Fruit fly (Drosophila melanogaster) whole organism, embryonic: ENCODE results near the gene CG15330.
A peak's percentile ranks its signal among the peaks of the same experiment; 100 is the strongest.

Source experiments
- CG10209 ChIP-seq: fragments of 200-800 bp; sonication (Bioruptor generic); optimal IDR thresholded peaks from 3 replicates; lab custom pipeline; 2017; ENCODE audit warnings: missing biosample characterization, mild to moderate bottlenecking, missing genetic modification characterization, missing genetic modification reagents
- CG10274 ChIP-seq: fragments of 200-800 bp; sonication (Bioruptor generic); optimal IDR thresholded peaks from 3 replicates; lab custom pipeline; 2017; ENCODE audit warnings: missing biosample characterization, mild to moderate bottlenecking, missing genetic modification characterization
- CG10321 ChIP-seq: fragments of 200-800 bp; sonication (Bioruptor generic); IDR thresholded peaks from 2 replicates; pipeline ENCODE4 v1.3.6; 2022; ENCODE audit warnings: missing biosample characterization, missing genetic modification characterization
- CG10366 ChIP-seq: fragments of 200-800 bp; sonication (Bioruptor generic); IDR thresholded peaks from 2 replicates; pipeline ENCODE4 v1.3.6; 2022; ENCODE audit warnings: missing biosample characterization, missing genetic modification characterization
- CG12104 ChIP-seq: fragments of 200-800 bp; sonication (Bioruptor generic); optimal IDR thresholded peaks from 3 replicates; lab custom pipeline; 2016; ENCODE audit warnings: missing biosample characterization, missing genetic modification characterization
- CG13894 ChIP-seq: fragments of 200-800 bp; sonication (Bioruptor generic); optimal IDR thresholded peaks from 3 replicates; lab custom pipeline; 2018; ENCODE audit warnings: missing biosample characterization, mild to moderate bottlenecking, missing genetic modification characterization, moderate library complexity
- CG14441 ChIP-seq: fragments of 200-800 bp; sonication (Bioruptor generic); IDR thresholded peaks from 2 replicates; pipeline ENCODE4 v1.3.6; 2022; ENCODE audit warnings: missing biosample characterization, missing genetic modification characterization
- CG16863 ChIP-seq: fragments of 200-800 bp; sonication (Bioruptor generic); optimal IDR thresholded peaks from 3 replicates; lab custom pipeline; 2016; ENCODE audit warnings: missing biosample characterization, missing genetic modification characterization
- CG17612 ChIP-seq: fragments of 200-800 bp; sonication (Bioruptor generic); IDR thresholded peaks from 2 replicates; pipeline ENCODE4 v1.3.6; 2022; ENCODE audit warnings: missing biosample characterization, missing genetic modification characterization
- CG17829 ChIP-seq: fragments of 200-800 bp; optimal IDR thresholded peaks from 2 replicates; lab custom pipeline; 2019; ENCODE audit warnings: missing biosample characterization, mild to moderate bottlenecking, missing genetic modification characterization, moderate library complexity
- CG1832 ChIP-seq: fragments of 200-800 bp; sonication (Bioruptor generic); optimal IDR thresholded peaks from 2 replicates; lab custom pipeline; 2017; ENCODE audit warnings: missing biosample characterization, mild to moderate bottlenecking, missing genetic modification characterization, inconsistent platforms
- CG42726 ChIP-seq: fragments of 200-800 bp; sonication (Bioruptor generic); IDR thresholded peaks from 2 replicates; pipeline ENCODE4 v1.3.6; 2022; ENCODE audit warnings: missing biosample characterization, missing genetic modification characterization; ENCODE audit not compliant: partially characterized antibody
- CG7928 ChIP-seq: fragments of 200-800 bp; sonication (Bioruptor generic); optimal IDR thresholded peaks from 2 replicates; lab custom pipeline; 2017; ENCODE audit warnings: missing biosample characterization, mild to moderate bottlenecking, missing genetic modification characterization
- CG8290 ChIP-seq, 3 experiments: fragments of 200-800 bp; sonication (Bioruptor generic); optimal IDR thresholded peaks; 2 replicates each; lab custom pipeline; 2016 to 2019; ENCODE audit warnings: missing biosample characterization in 3 of 3, missing genetic modification characterization in 3 of 3, mild to moderate bottlenecking in 2 of 3, moderate library complexity in 1 of 3
- CG8359 ChIP-seq: fragments of 200-800 bp; sonication (Bioruptor generic); optimal IDR thresholded peaks from 2 replicates; lab custom pipeline; 2017; ENCODE audit warnings: missing biosample characterization, mild to moderate bottlenecking, missing genetic modification characterization, borderline replicate concordance
- CG9727 ChIP-seq: fragments of 200-800 bp; sonication (Bioruptor generic); optimal IDR thresholded peaks from 3 replicates; lab custom pipeline; 2017; ENCODE audit warnings: missing biosample characterization, mild to moderate bottlenecking, missing genetic modification characterization
- Chrac-16 ChIP-seq: fragments of 200-800 bp; sonication (Bioruptor generic); optimal IDR thresholded peaks from 3 replicates; lab custom pipeline; 2016; ENCODE audit warnings: missing biosample characterization, missing genetic modification characterization
- Dek ChIP-seq: fragments of 200-800 bp; sonication (Bioruptor generic); optimal IDR thresholded peaks from 3 replicates; lab custom pipeline; 2019; ENCODE audit warnings: missing biosample characterization, mild to moderate bottlenecking, missing genetic modification characterization, moderate library complexity
- Doc3 ChIP-seq: fragments of 200-800 bp; sonication (Bioruptor generic); IDR thresholded peaks from 3 replicates; pipeline ENCODE4 v1.3.6; 2022; ENCODE audit warnings: missing biosample characterization, missing genetic modification characterization; ENCODE audit not compliant: partially characterized antibody
- Dref ChIP-seq: fragments of 200-800 bp; sonication (Bioruptor generic); IDR thresholded peaks from 2 replicates; pipeline ENCODE4 v1.3.6; 2022; ENCODE audit warnings: missing biosample characterization, missing genetic modification characterization
- Eip74EF ChIP-seq, 2 experiments: fragments of 200-800 bp in 1 of 2; fragments of >200 bp in 1 of 2; sonication (Bioruptor generic) in 1 of 2; optimal IDR thresholded peaks; 2 replicates each; lab custom pipeline; 2017 to 2019; ENCODE audit warnings: missing biosample characterization in 2 of 2, missing genetic modification characterization in 2 of 2, mild to moderate bottlenecking in 1 of 2, moderate library complexity in 1 of 2
- HLH3B ChIP-seq: fragments of 200-800 bp; sonication (Bioruptor generic); IDR thresholded peaks from 2 replicates; pipeline ENCODE4 v1.3.6; 2022; ENCODE audit warnings: missing biosample characterization, missing genetic modification characterization
- Mad ChIP-seq: fragments of 200-800 bp; sonication (Bioruptor generic); optimal IDR thresholded peaks from 2 replicates; lab custom pipeline; 2016; ENCODE audit warnings: missing biosample characterization, missing genetic modification characterization
- NK7.1 ChIP-seq: fragments of 200-800 bp; sonication (Bioruptor generic); optimal IDR thresholded peaks from 3 replicates; lab custom pipeline; 2016; ENCODE audit warnings: missing biosample characterization, missing genetic modification characterization
- Nf-YC ChIP-seq: fragments of 200-800 bp; optimal IDR thresholded peaks from 3 replicates; lab custom pipeline; 2019; ENCODE audit warnings: missing biosample characterization, mild to moderate bottlenecking, missing genetic modification characterization, moderate library complexity
- Oaz ChIP-seq: fragments of 200-800 bp; sonication (Bioruptor generic); IDR thresholded peaks from 2 replicates; pipeline ENCODE4 v1.3.6; 2022; ENCODE audit warnings: missing biosample characterization, missing genetic modification characterization
- Ravus ChIP-seq: fragments of 200-800 bp; sonication (Bioruptor generic); IDR thresholded peaks from 2 replicates; pipeline ENCODE4 v1.3.6; 2022; ENCODE audit warnings: missing biosample characterization, missing genetic modification characterization
- Sry-δ ChIP-seq: fragments of 200-800 bp; sonication (Bioruptor generic); optimal IDR thresholded peaks from 2 replicates; lab custom pipeline; 2016; ENCODE audit warnings: missing biosample characterization, missing genetic modification characterization
- Ssrp ChIP-seq: fragments of 200-800 bp; sonication (Bioruptor generic); optimal IDR thresholded peaks from 2 replicates; lab custom pipeline; 2018; ENCODE audit warnings: missing biosample characterization, mild to moderate bottlenecking, missing genetic modification characterization, moderate library complexity
- Vsx1 ChIP-seq: fragments of 200-800 bp; sonication (Bioruptor generic); optimal IDR thresholded peaks from 2 replicates; lab custom pipeline; 2017; ENCODE audit warnings: missing biosample characterization, mild to moderate bottlenecking, missing genetic modification characterization, missing genetic modification reagents
- Xbp1 ChIP-seq: fragments of 200-800 bp; sonication (Bioruptor generic); optimal IDR thresholded peaks from 3 replicates; lab custom pipeline; 2016; ENCODE audit warnings: missing biosample characterization, mild to moderate bottlenecking, missing genetic modification characterization
- aop ChIP-seq: fragments of 200-800 bp; sonication (Bioruptor generic); IDR thresholded peaks from 2 replicates; pipeline ENCODE4 v1.3.6; 2022; ENCODE audit warnings: missing biosample characterization, missing genetic modification characterization
- ash1 ChIP-seq: fragments of 200-800 bp; sonication (Bioruptor generic); optimal IDR thresholded peaks from 2 replicates; lab custom pipeline; 2018; ENCODE audit warnings: missing biosample characterization, mild to moderate bottlenecking, missing genetic modification characterization
- bab2 ChIP-seq: fragments of 200-800 bp; sonication (Bioruptor generic); optimal IDR thresholded peaks from 2 replicates; lab custom pipeline; 2016; ENCODE audit warnings: missing biosample characterization, missing genetic modification characterization
- cad ChIP-seq: fragments of >200 bp; optimal IDR thresholded peaks from 2 replicates; lab custom pipeline; 2017; ENCODE audit warnings: missing biosample characterization, missing genetic modification characterization
- corto ChIP-seq: fragments of 200-800 bp; sonication (Bioruptor generic); optimal IDR thresholded peaks from 2 replicates; lab custom pipeline; 2016; ENCODE audit warnings: missing biosample characterization, mild to moderate bottlenecking, missing genetic modification characterization, moderate library complexity
- fru ChIP-seq: fragments of >200 bp; optimal IDR thresholded peaks from 2 replicates; lab custom pipeline; 2017
- fu2 ChIP-seq: fragments of 200-800 bp; sonication (Bioruptor generic); optimal IDR thresholded peaks from 2 replicates; lab custom pipeline; 2016; ENCODE audit warnings: missing biosample characterization, missing genetic modification characterization
- gem ChIP-seq: fragments of 200-800 bp; sonication (Bioruptor generic); optimal IDR thresholded peaks from 2 replicates; lab custom pipeline; 2019; ENCODE audit warnings: missing biosample characterization, mild to moderate bottlenecking, missing genetic modification characterization, moderate library complexity
- knrl ChIP-seq: fragments of 200-800 bp; sonication (Bioruptor generic); IDR thresholded peaks from 3 replicates; pipeline ENCODE4 v1.3.6; 2022; ENCODE audit warnings: missing biosample characterization, missing genetic modification characterization; ENCODE audit not compliant: partially characterized antibody
- nerfin-1 ChIP-seq: fragments of 200-800 bp; sonication (Bioruptor generic); optimal IDR thresholded peaks from 3 replicates; lab custom pipeline; 2019; ENCODE audit warnings: missing biosample characterization, mild to moderate bottlenecking, missing genetic modification characterization, moderate library complexity
- scrt ChIP-seq: fragments of 200-800 bp; sonication (Bioruptor generic); optimal IDR thresholded peaks from 2 replicates; lab custom pipeline; 2018; ENCODE audit warnings: missing biosample characterization, mild to moderate bottlenecking, missing genetic modification characterization, moderate library complexity
- sens ChIP-seq: fragments of 200-800 bp; sonication (Bioruptor generic); peaks from one replicate; lab custom pipeline; 2016; ENCODE audit warnings: missing biosample characterization, missing genetic modification characterization
- trem ChIP-seq: fragments of 200-800 bp; optimal IDR thresholded peaks from 3 replicates; lab custom pipeline; 2019; ENCODE audit warnings: missing biosample characterization, mild to moderate bottlenecking, missing genetic modification characterization, moderate library complexity
- vfl ChIP-seq: fragments of 200-800 bp; sonication (Bioruptor generic); optimal IDR thresholded peaks from 2 replicates; lab custom pipeline; 2016; ENCODE audit warnings: missing biosample characterization, missing genetic modification characterization

The CG15330 gene

DNA sequence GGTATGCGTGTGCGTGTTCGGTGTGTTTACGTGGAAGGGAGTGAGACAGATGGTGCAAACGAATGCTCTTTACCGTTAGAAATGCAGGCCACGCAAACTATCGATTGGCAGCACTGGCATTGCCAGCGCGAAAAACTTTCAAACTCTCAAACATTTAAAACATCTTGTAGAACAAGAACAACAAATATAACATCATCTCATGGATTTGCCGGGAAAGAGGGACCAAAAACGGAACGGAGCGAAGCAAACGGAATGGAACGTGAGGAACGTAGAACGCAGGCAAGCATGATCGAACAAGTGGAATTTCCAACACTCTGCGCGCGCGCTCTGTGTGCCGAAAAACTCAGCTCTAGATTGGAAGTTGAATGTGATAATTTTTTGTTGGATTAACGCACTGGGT, 3.6 kb downstream of the CG15330 start (continued):
- TF ChIP-seq Mad (no peak), Eip74EF (GFP tag; optimal IDR thresholded peaks at IDR 0.05; lab: Kevin White, UChicago) (no peak), CG9727 (GFP tag; lab: Kevin White, UChicago) (no peak), Ravus (GFP tag; lab: Robert Waterston, UW) (no peak), Sry-δ (GFP tag; lab: Kevin White, UChicago) (peak; percentile 32), cad (no peak), aop (no peak), CG7928 (GFP tag; lab: Kevin White, UChicago) (no peak), CG42726 (GFP tag; lab: Robert Waterston, UW) (no peak), Dref (0 out of 2 replicates have a peak, but pooled peaks have one; percentile 22), nerfin-1 (peak; percentile 3), trem (tag; lab: Kevin White, UChicago) (no peak), Oaz (GFP tag; lab: Robert Waterston, UW) (no peak), CG12104 (GFP tag; lab: Kevin White, UChicago) (no peak), gem (tag; lab: Kevin White, UChicago) (no peak), Ssrp (tag; lab: Kevin White, UChicago) (no peak), Vsx1 (GFP tag; lab: Kevin White, UChicago) (no peak), CG14441 (GFP tag; lab: Robert Waterston, UW) (no peak), CG8359 (no peak), knrl (GFP tag; lab: Robert Waterston, UW) (0 out of 3 replicates have a peak, but pooled peaks have one; percentile 18), scrt (GFP tag; lab: Kevin White, UChicago) (no peak), Dek (tag; lab: Kevin White, UChicago) (no peak), CG16863 (GFP tag; lab: Kevin White, UChicago) (no peak), Chrac-16 (no peak), CG10366 (GFP tag; lab: Robert Waterston, UW) (no peak), fru (lab: Kevin White, UChicago) (no peak), bab2 (GFP tag; lab: Kevin White, UChicago) (no peak), CG17829 (tag; lab: Kevin White, UChicago) (no peak), fu2 (GFP tag; lab: Kevin White, UChicago) (no peak), CG8290 (GFP tag; optimal IDR thresholded peaks at IDR 0.05; lab: Kevin White, UChicago) (peak; percentile 46), CG8290 (tag; optimal IDR thresholded peaks at IDR 0.05; lab: Kevin White, UChicago) (no peak), CG10209 (no peak), CG13894 (tag; lab: Kevin White, UChicago) (no peak), HLH3B (GFP tag; lab: Robert Waterston, UW) (no peak), ash1 (GFP tag; lab: Kevin White, UChicago) (no peak), corto (no peak), Doc3 (GFP tag; lab: Robert Waterston, UW) (0 out of 3 replicates have a peak, but pooled peaks have one; percentile 19), Xbp1 (GFP tag; lab: Kevin White, UChicago) (no peak), CG17612 (no peak)

DNA sequence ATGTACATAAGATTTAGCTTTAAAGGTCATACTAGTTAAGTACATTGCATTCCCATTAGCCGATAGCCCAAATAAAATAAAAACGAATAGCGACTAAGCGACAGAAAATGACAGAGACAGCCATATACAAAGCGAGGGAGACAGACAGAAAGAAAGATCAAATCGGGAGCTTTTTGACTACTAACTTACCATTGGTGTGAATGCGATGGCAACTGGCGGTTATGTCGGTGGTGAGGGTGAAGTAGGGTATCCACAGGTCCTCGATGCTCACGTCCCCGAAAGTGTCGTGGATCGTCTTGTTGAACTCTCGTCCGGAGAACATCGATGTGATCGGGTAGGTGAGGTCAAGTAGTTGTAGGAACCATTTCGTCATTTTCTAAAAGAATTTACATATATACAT, 5.1 kb downstream of the CG15330 start:
- TF ChIP-seq CG10321: peak; percentile 49; the same call in 1 of the 2 replicates
- TF ChIP-seq NK7.1: no peak
- TF ChIP-seq sens: no peak
- peak; percentile 16 for TF ChIP-seq CG1832 (GFP tag; lab: Kevin White, UChicago)
- no peak for TF ChIP-seq vfl (GFP tag; lab: Kevin White, UChicago)
- TF ChIP-seq CG10274 (GFP tag; lab: Kevin White, UChicago): peak; percentile 55
- TF ChIP-seq Nf-YC: peak; percentile 13
- TF ChIP-seq, all 482 proteins: peak for 4
